Fruit fly (Drosophila melanogaster): Measurements from ENCODE around the gene CG31278.

dm6 chr3R:10735857-10736256, 27.7 kb upstream of the CG31278 start, which contains the start of gene tomboy20:
- TF ChIP-seq h (optimal IDR thresholded peaks at IDR 0.05), result no peak
- TF ChIP-seq ttk (optimal IDR thresholded peaks at IDR 0.05), result no peak
- no peak for TF ChIP-seq psq (optimal IDR thresholded peaks at IDR 0.05)
- TF ChIP-seq Sin3A (optimal IDR thresholded peaks at IDR 0.05), result no peak
- TF ChIP-seq insv (optimal IDR thresholded peaks at IDR 0.05), result no peak
- no peak for TF ChIP-seq Myc (optimal IDR thresholded peaks at IDR 0.05)

Data from Kc167 (cell line).